Fruit fly (Drosophila melanogaster): Measurements from ENCODE around the gene CG3437.

DNA sequence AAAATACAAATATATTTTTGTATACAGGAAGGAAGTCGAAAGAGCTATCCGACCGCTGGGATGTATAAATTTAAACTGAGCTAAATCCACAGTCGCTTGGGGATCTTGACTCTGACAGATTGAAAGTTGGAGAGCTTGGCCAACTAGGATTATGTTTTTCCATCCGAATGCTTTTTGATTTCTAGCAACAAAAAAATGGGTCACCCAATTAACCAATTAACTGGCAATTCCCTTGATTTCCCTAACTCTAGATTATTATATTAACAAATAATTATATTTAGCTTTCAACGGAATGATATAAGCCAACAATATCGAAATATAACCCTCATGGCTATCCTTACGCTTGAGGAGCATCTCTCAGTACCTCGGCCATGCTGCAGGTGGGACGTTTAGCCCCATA is 40.2 kb downstream of the CG3437 start, which contains the start of gene CG3982:
- TF ChIP-seq psq (optimal IDR thresholded peaks at IDR 0.05) (no peak), ttk (optimal IDR thresholded peaks at IDR 0.05) (no peak), Sin3A (optimal IDR thresholded peaks at IDR 0.05) (no peak), h (optimal IDR thresholded peaks at IDR 0.05) (no peak), Myc (optimal IDR thresholded peaks at IDR 0.05) (no peak)

All from Kc167 (cell line).